Worm (Caenorhabditis elegans) whole organism, L1 larva: ENCODE data around the gene egl-27.

Source experiments
- C16A3.4 ChIP-seq: fragments of 150-350 bp; optimal IDR thresholded peaks from 2 replicates; lab custom pipeline; 2014; ENCODE audit warnings: missing biosample characterization, missing genetic modification characterization
- blmp-1 ChIP-seq: fragments of 150-350 bp; optimal IDR thresholded peaks from 2 replicates; lab custom pipeline; 2014; ENCODE audit warnings: missing biosample characterization, missing genetic modification characterization
- ceh-82 ChIP-seq, 3 experiments: fragments of 150-350 bp in 1 of 3; sonication (generic microtip) in 2 of 3; optimal IDR thresholded peaks; 2 replicates each; lab custom pipeline; 2014 to 2017; ENCODE audit warnings: missing biosample characterization in 3 of 3, missing genetic modification characterization in 3 of 3
- ceh-90 ChIP-seq: sonication (generic microtip); optimal IDR thresholded peaks from 2 replicates; lab custom pipeline; 2016; ENCODE audit warnings: missing genetic modification characterization, missing compliant biosample characterization
- efl-3 ChIP-seq: fragments of 200-800 bp; sonication (Bioruptor generic); optimal IDR thresholded peaks from 2 replicates; lab custom pipeline; 2018; ENCODE audit warnings: mild to moderate bottlenecking, missing genetic modification characterization, missing compliant biosample characterization
- egl-27 ChIP-seq, 2 experiments: fragments of 150-350 bp in 1 of 2; sonication (generic microtip); optimal IDR thresholded peaks; 3 replicates each; lab custom pipeline; 2017 to 2018; ENCODE audit warnings: missing biosample characterization in 2 of 2, missing genetic modification characterization in 2 of 2, missing genetic modification reagents in 2 of 2
- elt-3 ChIP-seq, 6 experiments: fragments of 150-350 bp in 1 of 6; sonication (generic microtip); optimal IDR thresholded peaks; 2 replicates each; lab custom pipeline; 2017 to 2018; ENCODE audit warnings: missing biosample characterization in 6 of 6, missing genetic modification characterization in 6 of 6, inconsistent platforms in 1 of 6
- jun-1 ChIP-seq: fragments of 150-350 bp; optimal IDR thresholded peaks from 2 replicates; lab custom pipeline; 2014; ENCODE audit warnings: missing biosample characterization, missing genetic modification reagents, missing genetic modification characterization
- nhr-76 ChIP-seq: sonication (generic microtip); optimal IDR thresholded peaks from 2 replicates; lab custom pipeline; 2017; ENCODE audit warnings: missing biosample characterization, missing genetic modification characterization
- unc-130 ChIP-seq: fragments of 150-350 bp; optimal IDR thresholded peaks from 2 replicates; lab custom pipeline; 2017; ENCODE audit warnings: missing biosample characterization, missing genetic modification characterization, inconsistent platforms

DNA sequence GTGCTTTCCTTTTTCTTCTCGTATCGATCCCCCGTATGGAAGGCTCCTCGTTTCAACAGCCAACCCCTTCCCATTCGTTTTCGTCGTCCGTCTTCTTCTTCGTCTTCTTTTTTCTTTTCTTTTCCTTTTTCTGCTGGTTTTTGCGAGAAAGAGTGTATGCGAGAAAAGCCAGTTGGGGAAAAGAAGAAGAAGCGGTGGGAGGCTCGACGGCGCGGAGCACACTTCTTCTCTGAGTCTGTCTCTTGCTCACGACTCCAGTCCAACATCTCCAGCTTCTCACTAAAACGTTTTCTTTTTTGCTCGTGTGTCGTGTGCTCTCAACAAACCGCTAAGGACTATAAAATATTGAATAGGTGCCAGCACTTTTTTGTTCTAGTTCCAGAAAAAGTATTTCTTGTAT is 26.3 kb upstream of the egl-27 start:
- TF ChIP-seq ceh-82 (tag; optimal IDR thresholded peaks at IDR 0.05; lab: Kevin White, UChicago) (peak in 1 of 3 experiments; percentile 31), ceh-90 (tag; lab: Kevin White, UChicago) (no peak), nhr-76 (tag; lab: Kevin White, UChicago) (no peak), unc-130 (tag; lab: Kevin White, UChicago) (no peak), C16A3.4 (tag; lab: Kevin White, UChicago) (no peak), jun-1 (tag; lab: Kevin White, UChicago) (no peak), egl-27 (tag; optimal IDR thresholded peaks at IDR 0.05; lab: Kevin White, UChicago) (no peak), efl-3 (GFP tag; lab: Kevin White, UChicago) (no peak), blmp-1 (tag; lab: Kevin White, UChicago) (no peak), elt-3 (tag; optimal IDR thresholded peaks at IDR 0.05; lab: Kevin White, UChicago) (no peak)
